Worm (Caenorhabditis elegans) whole organism, early embryonic: ENCODE data around the gene fbxa-211.

Source experiments
- B0310.2 ChIP-seq: sonication (generic microtip); optimal IDR thresholded peaks from 2 replicates; lab custom pipeline; 2016; ENCODE audit warnings: mild to moderate bottlenecking, missing genetic modification characterization, missing compliant biosample characterization
- F13C5.2 ChIP-seq: sonication (generic microtip); optimal IDR thresholded peaks from 2 replicates; lab custom pipeline; 2017; ENCODE audit warnings: mild to moderate bottlenecking, missing genetic modification characterization, inconsistent platforms, missing compliant biosample characterization
- aly-1 ChIP-seq: sonication (generic microtip); optimal IDR thresholded peaks from 2 replicates; lab custom pipeline; 2016; ENCODE audit warnings: missing genetic modification characterization, missing compliant biosample characterization
- ama-1 ChIP-seq: fragments of 150-350 bp; optimal IDR thresholded peaks from 2 replicates; lab custom pipeline; 2014
- ceh-13 ChIP-seq: fragments of 200-800 bp; sonication (Bioruptor generic); optimal IDR thresholded peaks from 2 replicates; lab custom pipeline; 2018; ENCODE audit warnings: mild to moderate bottlenecking, missing genetic modification characterization, missing compliant biosample characterization
- ceh-36 ChIP-seq: sonication (generic microtip); optimal IDR thresholded peaks from 2 replicates; lab custom pipeline; 2016; ENCODE audit warnings: missing genetic modification characterization, inconsistent platforms, missing compliant biosample characterization
- ets-7 ChIP-seq: sonication (generic microtip); optimal IDR thresholded peaks from 2 replicates; lab custom pipeline; 2016; ENCODE audit warnings: missing genotype, missing genetic modification characterization, missing compliant biosample characterization
- flt-1 ChIP-seq: fragments of 200-800 bp; sonication (Bioruptor generic); IDR thresholded peaks from 2 replicates; pipeline ENCODE4 v1.3.6; 2022; ENCODE audit warnings: missing genetic modification characterization, missing compliant biosample characterization
- hmbx-1 ChIP-seq: sonication (generic microtip); optimal IDR thresholded peaks from 2 replicates; lab custom pipeline; 2016; ENCODE audit warnings: mild to moderate bottlenecking, missing genetic modification characterization, missing compliant biosample characterization
- hmg-4 ChIP-seq: fragments of 200-800 bp; sonication (Bioruptor generic); optimal IDR thresholded peaks from 2 replicates; lab custom pipeline; 2018; ENCODE audit warnings: mild to moderate bottlenecking, missing genetic modification characterization, missing compliant biosample characterization
- hnd-1 ChIP-seq: sonication (generic microtip); optimal IDR thresholded peaks from 2 replicates; lab custom pipeline; 2016; ENCODE audit warnings: missing genetic modification characterization, missing compliant biosample characterization
- pes-1 ChIP-seq: fragments of 200-800 bp; sonication (Bioruptor generic); IDR thresholded peaks from 2 replicates; pipeline ENCODE4 v1.3.6; 2022; ENCODE audit warnings: missing genetic modification reagents, missing genetic modification characterization, missing compliant biosample characterization
- scrt-1 ChIP-seq: fragments of 200-800 bp; sonication (Bioruptor generic); IDR thresholded peaks from 2 replicates; pipeline ENCODE4 v1.3.6; 2022; ENCODE audit warnings: missing genetic modification characterization, missing compliant biosample characterization
- sea-1 ChIP-seq: fragments of 200-800 bp; sonication (Bioruptor generic); conservative IDR thresholded peaks from 2 replicates; pipeline ENCODE4 v1.3.6; 2022; ENCODE audit warnings: missing genetic modification characterization, missing compliant biosample characterization
- tbx-11 ChIP-seq: fragments of 200-800 bp; sonication (Bioruptor generic); IDR thresholded peaks from 2 replicates; pipeline ENCODE4 v1.3.6; 2022; ENCODE audit warnings: missing genetic modification characterization, missing compliant biosample characterization
- tbx-37 ChIP-seq: fragments of 200-800 bp; sonication (Bioruptor generic); conservative IDR thresholded peaks from 2 replicates; pipeline ENCODE4 v1.3.6; 2022; ENCODE audit warnings: missing genetic modification reagents, missing genetic modification characterization, missing compliant biosample characterization
- tra-4 ChIP-seq: sonication (generic microtip); optimal IDR thresholded peaks from 2 replicates; lab custom pipeline; 2017; ENCODE audit warnings: missing genetic modification characterization, missing compliant biosample characterization

Gene fbxa-211

ce11 chrV:18128545-18128944 is 1.2 kb downstream of the fbxa-211 start:
- TF ChIP-seq ceh-13 (GFP tag; lab: Kevin White, UChicago), result no peak
- TF ChIP-seq tbx-11 (GFP tag; lab: Robert Waterston, UW), result no peak
- TF ChIP-seq tra-4 (tag; lab: Kevin White, UChicago), result no peak
- TF ChIP-seq hmbx-1 (tag; lab: Kevin White, UChicago), result no peak
- TF ChIP-seq ceh-36 (tag; lab: Kevin White, UChicago), result no peak
- no peak for TF ChIP-seq B0310.2 (tag; lab: Kevin White, UChicago)
- TF ChIP-seq pes-1 (GFP tag; lab: Robert Waterston, UW), result no peak
- TF ChIP-seq scrt-1 (GFP tag; lab: Robert Waterston, UW), result no peak
- TF ChIP-seq ama-1 (lab: Kevin White, UChicago), result no peak

DNA sequence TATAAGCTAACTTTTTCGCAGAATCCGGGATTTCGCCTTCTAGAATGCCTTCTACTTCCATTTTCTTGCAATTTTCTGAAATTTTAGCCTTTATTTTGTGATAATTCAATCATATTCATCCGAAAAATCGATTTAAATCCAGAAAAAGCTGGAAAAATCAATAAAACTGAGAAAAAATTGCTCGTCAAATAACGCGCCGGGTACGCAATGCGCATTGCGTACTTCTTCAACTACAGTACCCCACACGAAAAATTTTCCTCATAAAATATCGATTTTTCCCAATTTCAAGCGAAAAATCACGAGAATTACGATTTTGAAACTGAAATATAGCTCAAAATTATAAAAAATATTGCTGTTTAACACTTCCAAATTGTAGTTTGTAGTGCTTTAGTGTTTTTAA is 3.7 kb downstream of the fbxa-211 start, which contains the start of gene Y37H2A.12:
Gene Y37H2A.12 (minus strand): TSS at position 81 of the 400 bp plus-strand sequence.
- TF ChIP-seq tra-4 (tag; lab: Kevin White, UChicago) (no peak), tbx-11 (GFP tag; lab: Robert Waterston, UW) (no peak), hnd-1 (tag; lab: Kevin White, UChicago) (no peak), ceh-13 (GFP tag; lab: Kevin White, UChicago) (no peak), ama-1 (lab: Kevin White, UChicago) (no peak), hmg-4 (GFP tag; lab: Kevin White, UChicago) (no peak), ets-7 (tag; lab: Kevin White, UChicago) (no peak), pes-1 (GFP tag; lab: Robert Waterston, UW) (no peak), ceh-36 (tag; lab: Kevin White, UChicago) (no peak), aly-1 (tag; lab: Kevin White, UChicago) (no peak), scrt-1 (GFP tag; lab: Robert Waterston, UW) (no peak), B0310.2 (tag; lab: Kevin White, UChicago) (no peak), flt-1 (GFP tag; lab: Robert Waterston, UW) (no peak), hmbx-1 (tag; lab: Kevin White, UChicago) (no peak), F13C5.2 (tag; lab: Kevin White, UChicago) (no peak), tbx-37 (no peak), sea-1 (GFP tag; lab: Robert Waterston, UW) (no peak)

- no peak for TF ChIP-seq tbx-37
- TF ChIP-seq aly-1 (tag; lab: Kevin White, UChicago), result no peak
- no peak for TF ChIP-seq F13C5.2 (tag; lab: Kevin White, UChicago)
- TF ChIP-seq hmg-4 (GFP tag; lab: Kevin White, UChicago), result no peak
- TF ChIP-seq tbx-11 (GFP tag; lab: Robert Waterston, UW), result no peak
Measured at ce11 chrV:18133177-18133576, 5.9 kb downstream of the fbxa-211 start, which contains the start of gene Y37H2A.18. TSS of gene Y37H2A.18 (minus strand) at chrV:18133277.

ce11 chrV:18134378-18134777 is 7.1 kb downstream of the fbxa-211 start, which contains the start of gene Y37H2A.7:
TSS of gene Y37H2A.7 (minus strand) at chrV:18134478.
- TF ChIP-seq scrt-1 (GFP tag; lab: Robert Waterston, UW) (no peak), aly-1 (tag; lab: Kevin White, UChicago) (no peak), tra-4 (tag; lab: Kevin White, UChicago) (no peak), hmbx-1 (tag; lab: Kevin White, UChicago) (no peak), hnd-1 (tag; lab: Kevin White, UChicago) (no peak), ets-7 (tag; lab: Kevin White, UChicago) (no peak), ceh-13 (GFP tag; lab: Kevin White, UChicago) (no peak), flt-1 (GFP tag; lab: Robert Waterston, UW) (no peak), tbx-11 (GFP tag; lab: Robert Waterston, UW) (no peak), pes-1 (GFP tag; lab: Robert Waterston, UW) (no peak), sea-1 (GFP tag; lab: Robert Waterston, UW) (no peak), tbx-37 (no peak), B0310.2 (tag; lab: Kevin White, UChicago) (no peak), ama-1 (lab: Kevin White, UChicago) (no peak)

DNA sequence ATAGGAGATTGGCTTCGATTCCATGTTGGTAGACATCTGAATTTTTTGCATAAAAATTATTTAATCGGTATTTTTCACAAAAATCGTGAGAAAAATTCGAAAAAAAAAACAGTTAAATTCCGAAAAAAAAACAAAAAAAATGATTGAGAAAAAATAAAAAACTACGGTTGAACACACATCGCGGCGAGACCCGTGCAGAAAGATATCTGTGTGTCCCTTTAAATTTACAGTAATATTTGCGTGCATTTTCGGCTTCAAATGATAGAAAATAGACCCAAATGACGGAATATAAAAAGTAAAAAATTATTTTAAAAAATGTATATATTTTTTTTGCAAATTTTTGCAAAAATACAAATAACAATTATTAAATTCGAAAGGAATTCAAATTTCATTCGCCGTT is 10.4 kb downstream of the fbxa-211 start:
- TF ChIP-seq F13C5.2 (tag; lab: Kevin White, UChicago), result no peak
- no peak for TF ChIP-seq hmg-4 (GFP tag; lab: Kevin White, UChicago)
- TF ChIP-seq hnd-1 (tag; lab: Kevin White, UChicago), result no peak
- no peak for TF ChIP-seq sea-1 (GFP tag; lab: Robert Waterston, UW)
- TF ChIP-seq scrt-1 (GFP tag; lab: Robert Waterston, UW), result no peak
- no peak for TF ChIP-seq pes-1 (GFP tag; lab: Robert Waterston, UW)
- no peak for TF ChIP-seq tra-4 (tag; lab: Kevin White, UChicago)
- no peak for TF ChIP-seq tbx-37
- TF ChIP-seq hmbx-1 (tag; lab: Kevin White, UChicago), result no peak
- TF ChIP-seq ets-7 (tag; lab: Kevin White, UChicago), result no peak
- TF ChIP-seq B0310.2 (tag; lab: Kevin White, UChicago), result no peak
- no peak for TF ChIP-seq tbx-11 (GFP tag; lab: Robert Waterston, UW)

ce11 chrV:18138695-18139094 is 11.4 kb downstream of the fbxa-211 start, which contains the start of gene Y37H2A.10:
TSS of gene Y37H2A.10 (plus strand) at chrV:18138995.
- TF ChIP-seq hmbx-1 (tag; lab: Kevin White, UChicago), result no peak
- no peak for TF ChIP-seq ama-1 (lab: Kevin White, UChicago)
- TF ChIP-seq flt-1 (GFP tag; lab: Robert Waterston, UW), result no peak
- no peak for TF ChIP-seq F13C5.2 (tag; lab: Kevin White, UChicago)
- no peak for TF ChIP-seq aly-1 (tag; lab: Kevin White, UChicago)
- no peak for TF ChIP-seq ets-7 (tag; lab: Kevin White, UChicago)
- TF ChIP-seq ceh-36 (tag; lab: Kevin White, UChicago), result no peak
- no peak for TF ChIP-seq tbx-37
- no peak for TF ChIP-seq ceh-13 (GFP tag; lab: Kevin White, UChicago)
- no peak for TF ChIP-seq tbx-11 (GFP tag; lab: Robert Waterston, UW)
- TF ChIP-seq hmg-4 (GFP tag; lab: Kevin White, UChicago), result no peak
- TF ChIP-seq B0310.2 (tag; lab: Kevin White, UChicago), result no peak
- no peak for TF ChIP-seq sea-1 (GFP tag; lab: Robert Waterston, UW)
- no peak for TF ChIP-seq hnd-1 (tag; lab: Kevin White, UChicago)
- no peak for TF ChIP-seq pes-1 (GFP tag; lab: Robert Waterston, UW)
